Fruit fly (Drosophila melanogaster): Measurements from ENCODE around the gene phu.
A peak's percentile ranks its signal among the peaks of the same experiment; 100 is the strongest.

phu gene

DNA sequence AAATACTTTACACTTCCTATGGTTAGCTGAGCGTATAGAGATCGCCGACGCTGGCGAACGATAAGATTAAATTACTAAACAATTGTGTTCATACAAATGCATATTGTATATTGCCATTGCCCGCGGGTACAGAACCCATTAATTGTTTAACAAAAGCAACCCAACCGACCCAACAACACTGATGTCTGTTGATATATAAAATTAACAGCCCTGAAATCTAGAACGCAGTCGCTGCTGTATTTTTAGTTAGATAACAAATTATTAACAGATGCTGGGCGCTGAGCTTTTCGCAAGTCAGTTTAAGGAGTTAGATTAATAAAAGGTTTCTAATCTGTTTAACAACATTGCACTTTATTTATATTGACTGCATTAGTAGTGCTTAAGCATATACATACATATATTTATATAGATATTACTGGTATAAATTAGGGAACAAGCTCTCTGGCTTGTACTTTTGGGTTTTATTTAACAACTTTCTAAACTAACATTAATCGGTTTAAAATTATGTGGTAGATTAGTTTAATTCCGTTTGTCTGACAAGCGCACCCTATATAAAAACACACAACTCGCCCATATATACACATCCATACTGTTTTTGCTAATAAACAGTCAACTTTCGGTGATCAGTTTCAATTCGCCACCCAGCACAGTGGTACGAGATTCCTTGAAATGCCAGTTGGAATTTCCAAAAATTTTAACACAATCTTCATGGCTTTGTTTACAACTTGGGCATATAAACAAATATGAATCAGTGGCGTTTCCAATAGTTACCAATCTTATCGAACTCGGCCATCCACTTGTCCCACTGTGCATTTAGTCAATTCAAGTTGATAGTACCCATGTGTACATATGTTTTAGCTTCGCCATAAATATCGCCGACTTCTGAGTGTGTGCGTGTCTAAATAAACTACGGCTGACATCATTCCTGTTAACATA is 33.6 kb downstream of the phu start (continued):
- TF ChIP-seq bigmax (GFP tag; optimal IDR thresholded peaks at IDR 0.05) (peak; percentile 51), CG31388 (GFP tag; optimal IDR thresholded peaks at IDR 0.05) (peak; percentile 18), CG13424 (tag; optimal IDR thresholded peaks at IDR 0.05) (peak; percentile 63), Trl (optimal IDR thresholded peaks at IDR 0.05) (no peak), Trl (GFP tag; optimal IDR thresholded peaks at IDR 0.05) (peak; percentile 96), CG17361 (GFP tag; IDR thresholded peaks at IDR 0.05) (peak; percentile 86), CG42726 (GFP tag; IDR thresholded peaks at IDR 0.05; ENCODE audit: partially characterized antibody) (no peak), H2.0 (GFP tag; IDR thresholded peaks at IDR 0.05) (peak; percentile 82), CG9215 (GFP tag; IDR thresholded peaks at IDR 0.05) (peak; percentile 88), CkIIα-i1 (GFP tag; IDR thresholded peaks at IDR 0.05) (peak; percentile 66), Antp (GFP tag; optimal IDR thresholded peaks at IDR 0.05) (peak; percentile 95), scrt (GFP tag; optimal IDR thresholded peaks at IDR 0.05) (peak; percentile 87), CG15073 (GFP tag; optimal IDR thresholded peaks at IDR 0.05) (peak; percentile 4), pros (GFP tag; optimal IDR thresholded peaks at IDR 0.05) (no peak), Hr51 (GFP tag; optimal IDR thresholded peaks at IDR 0.05) (peak in 1 of 2 experiments; percentile 65), Ada2b (GFP tag; IDR thresholded peaks at IDR 0.05) (peak; percentile 96), CG13624 (GFP tag; optimal IDR thresholded peaks at IDR 0.05) (peak; percentile 95), CG4424 (GFP tag; optimal IDR thresholded peaks at IDR 0.05) (peak; percentile 84), E2f2 (GFP tag; IDR thresholded peaks at IDR 0.05) (peak; percentile 63), CG7372 (GFP tag; IDR thresholded peaks at IDR 0.05) (peak; percentile 85), psq (GFP tag; optimal IDR thresholded peaks at IDR 0.05) (peak; percentile 7), ara (GFP tag; IDR thresholded peaks at IDR 0.05) (peak; percentile 74), jing (GFP tag; optimal IDR thresholded peaks at IDR 0.05) (no peak), sima (GFP tag; optimal IDR thresholded peaks at IDR 0.05) (peak; percentile 63), Ets97D (GFP tag; optimal IDR thresholded peaks at IDR 0.05) (peak; percentile 78), CG9876 (GFP tag; optimal IDR thresholded peaks at IDR 0.05) (peak; percentile 68), CG17912 (GFP tag; optimal IDR thresholded peaks at IDR 0.05) (no peak), slou (GFP tag; optimal IDR thresholded peaks at IDR 0.05) (peak; percentile 81), Dek (tag; optimal IDR thresholded peaks at IDR 0.05) (peak; percentile 83), sens-2 (GFP tag; IDR thresholded peaks at IDR 0.05) (peak; percentile 72), Rfx (GFP tag; IDR thresholded peaks at IDR 0.05) (peak; percentile 98), Oaz (GFP tag; IDR thresholded peaks at IDR 0.05) (peak; percentile 68), CG34376 (GFP tag; optimal IDR thresholded peaks at IDR 0.05) (peak; percentile 91), pnt (GFP tag; optimal IDR thresholded peaks at IDR 0.05) (peak; percentile 78), Lpt (GFP tag; optimal IDR thresholded peaks at IDR 0.05) (no peak), Opbp (GFP tag; IDR thresholded peaks at IDR 0.05; ENCODE audit: partially characterized antibody) (no peak), toy (GFP tag; IDR thresholded peaks at IDR 0.05) (peak; percentile 84), fd102C (GFP tag; optimal IDR thresholded peaks at IDR 0.05) (no peak), PHDP (tag; optimal IDR thresholded peaks at IDR 0.05) (peak; percentile 87), CG11560 (tag; IDR thresholded peaks at IDR 0.05) (peak; percentile 77; the same call in 2 of the 3 replicates), CG12299 (tag; optimal IDR thresholded peaks at IDR 0.05) (peak; percentile 66), CG9932 (GFP tag; IDR thresholded peaks at IDR 0.05) (peak; percentile 91), Gsc (GFP tag; IDR thresholded peaks at IDR 0.05) (no peak), ranshi (GFP tag; IDR thresholded peaks at IDR 0.05) (peak; percentile 94), dan (GFP tag; IDR thresholded peaks at IDR 0.05) (no peak), CG32767 (GFP tag; IDR thresholded peaks at IDR 0.05) (peak; percentile 73), CG10979 (tag; optimal IDR thresholded peaks at IDR 0.05) (peak; percentile 68), CG14014 (GFP tag; IDR thresholded peaks at IDR 0.05) (peak; percentile 90), CG3726 (GFP tag; IDR thresholded peaks at IDR 0.05) (peak; percentile 86), sisA (GFP tag; IDR thresholded peaks at IDR 0.05) (peak; percentile 86)
